Fruit fly (Drosophila melanogaster) whole organism, adult: ENCODE measurements around the gene CG14262.

ENCODE experiments used
- CG11617 ChIP-seq: fragments of 200-800 bp; sonication (Bioruptor generic); optimal IDR thresholded peaks from 2 replicates; lab custom pipeline; 2017; ENCODE audit warnings: mild to moderate bottlenecking, missing biosample characterization, missing genetic modification reagents, missing genetic modification characterization
- CG12768 ChIP-seq: fragments of 200-800 bp; sonication (Bioruptor generic); optimal IDR thresholded peaks from 2 replicates; lab custom pipeline; 2017; ENCODE audit warnings: missing biosample characterization, missing genetic modification characterization, mild to moderate bottlenecking, moderate library complexity, missing genetic modification reagents
- CG14711 ChIP-seq: fragments of 200-800 bp; sonication (Bioruptor generic); optimal IDR thresholded peaks from 2 replicates; lab custom pipeline; 2018; ENCODE audit warnings: missing biosample characterization, mild to moderate bottlenecking, missing genetic modification characterization, moderate library complexity
- CG1620 ChIP-seq: fragments of 200-800 bp; sonication (Bioruptor generic); optimal IDR thresholded peaks from 2 replicates; lab custom pipeline; 2016; ENCODE audit warnings: missing biosample characterization, missing genetic modification characterization
- CG33017 ChIP-seq: fragments of 200-800 bp; sonication (Bioruptor generic); optimal IDR thresholded peaks from 2 replicates; lab custom pipeline; 2018; ENCODE audit warnings: missing biosample characterization, mild to moderate bottlenecking, missing genetic modification characterization, moderate library complexity
- CG5204 ChIP-seq: fragments of 200-800 bp; sonication (Bioruptor generic); optimal IDR thresholded peaks from 2 replicates; lab custom pipeline; 2016; ENCODE audit warnings: missing biosample characterization, missing genetic modification characterization
- CG7045 ChIP-seq: fragments of 200-800 bp; sonication (Bioruptor generic); optimal IDR thresholded peaks from 2 replicates; lab custom pipeline; 2017; ENCODE audit warnings: missing biosample characterization, mild to moderate bottlenecking, missing genetic modification characterization
- CG7101 ChIP-seq: fragments of 200-800 bp; sonication (Bioruptor generic); optimal IDR thresholded peaks from 2 replicates; lab custom pipeline; 2018; ENCODE audit warnings: missing biosample characterization, mild to moderate bottlenecking, missing genetic modification characterization, moderate library complexity
- Clk ChIP-seq: fragments of 200-800 bp; sonication (Bioruptor generic); optimal IDR thresholded peaks from 2 replicates; lab custom pipeline; 2017; ENCODE audit warnings: missing biosample characterization, missing genetic modification characterization
- Crg-1 ChIP-seq: fragments of 200-800 bp; sonication (Bioruptor generic); optimal IDR thresholded peaks from 2 replicates; lab custom pipeline; 2016; ENCODE audit warnings: missing biosample characterization, missing genetic modification characterization
- Hr96 ChIP-seq: fragments of 200-800 bp; sonication (Bioruptor generic); optimal IDR thresholded peaks from 2 replicates; lab custom pipeline; 2016; ENCODE audit warnings: missing biosample characterization, missing genetic modification characterization
- Mnt ChIP-seq: fragments of 200-800 bp; sonication (Bioruptor generic); optimal IDR thresholded peaks from 2 replicates; lab custom pipeline; 2016; ENCODE audit warnings: missing biosample characterization, mild to moderate bottlenecking, missing genetic modification characterization
- bab1 ChIP-seq: fragments of 200-800 bp; sonication (Bioruptor generic); optimal IDR thresholded peaks from 3 replicates; lab custom pipeline; 2019; ENCODE audit warnings: missing biosample characterization, mild to moderate bottlenecking, missing genetic modification characterization, moderate library complexity
- cic ChIP-seq: fragments of 200-800 bp; sonication (Bioruptor generic); optimal IDR thresholded peaks from 2 replicates; lab custom pipeline; 2017; ENCODE audit warnings: missing biosample characterization, mild to moderate bottlenecking, missing genetic modification characterization, moderate library complexity
- cnc ChIP-seq, 2 experiments: fragments of >200 bp; optimal IDR thresholded peaks; 2 replicates each; lab custom pipeline; 2017
- kay ChIP-seq: fragments of 200-800 bp; sonication (Bioruptor generic); peaks from one replicate; lab custom pipeline; 2016; ENCODE audit warnings: missing biosample characterization, missing genetic modification characterization, borderline replicate concordance
- ovo ChIP-seq: fragments of 200-800 bp; sonication (Bioruptor generic); optimal IDR thresholded peaks from 2 replicates; lab custom pipeline; 2016; ENCODE audit warnings: missing biosample characterization, missing genetic modification characterization
- pad ChIP-seq: fragments of 200-800 bp; sonication (Bioruptor generic); optimal IDR thresholded peaks from 3 replicates; lab custom pipeline; 2017; ENCODE audit warnings: missing biosample characterization, missing genetic modification characterization, mild to moderate bottlenecking, moderate library complexity, missing genetic modification reagents
- tj ChIP-seq: fragments of 200-800 bp; sonication (Bioruptor generic); optimal IDR thresholded peaks from 3 replicates; lab custom pipeline; 2017; ENCODE audit warnings: missing biosample characterization, mild to moderate bottlenecking, missing genetic modification characterization, moderate library complexity
- toe ChIP-seq: fragments of 200-800 bp; sonication (Bioruptor generic); optimal IDR thresholded peaks from 2 replicates; lab custom pipeline; 2016; ENCODE audit warnings: missing biosample characterization, missing genetic modification characterization

CG14262 gene

DNA sequence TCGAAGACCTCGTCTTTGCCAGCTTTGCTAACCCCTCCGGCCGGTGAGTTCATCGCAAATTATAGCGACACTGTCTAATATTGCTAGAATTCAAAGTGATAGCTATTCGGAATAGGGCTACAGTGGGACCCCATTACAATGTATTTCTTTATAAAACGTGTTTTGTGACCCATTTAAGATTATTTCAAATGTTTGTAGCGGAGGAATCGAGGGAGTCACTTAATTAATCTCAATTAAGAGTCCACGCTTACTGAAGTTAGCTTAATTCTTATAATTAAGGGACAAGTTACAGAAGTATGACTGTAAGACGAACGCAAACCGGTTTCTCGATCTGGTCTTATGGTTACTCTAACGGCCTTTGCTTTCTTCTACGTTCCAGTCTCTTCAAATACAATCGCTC, 24.4 kb upstream of the CG14262 start:
- TF ChIP-seq CG7101 (peak; percentile 7), CG14711 (peak; percentile 1), kay (GFP tag; lab: Kevin White, UChicago) (no peak), CG33017 (tag; lab: Kevin White, UChicago) (peak; percentile 19)

DNA sequence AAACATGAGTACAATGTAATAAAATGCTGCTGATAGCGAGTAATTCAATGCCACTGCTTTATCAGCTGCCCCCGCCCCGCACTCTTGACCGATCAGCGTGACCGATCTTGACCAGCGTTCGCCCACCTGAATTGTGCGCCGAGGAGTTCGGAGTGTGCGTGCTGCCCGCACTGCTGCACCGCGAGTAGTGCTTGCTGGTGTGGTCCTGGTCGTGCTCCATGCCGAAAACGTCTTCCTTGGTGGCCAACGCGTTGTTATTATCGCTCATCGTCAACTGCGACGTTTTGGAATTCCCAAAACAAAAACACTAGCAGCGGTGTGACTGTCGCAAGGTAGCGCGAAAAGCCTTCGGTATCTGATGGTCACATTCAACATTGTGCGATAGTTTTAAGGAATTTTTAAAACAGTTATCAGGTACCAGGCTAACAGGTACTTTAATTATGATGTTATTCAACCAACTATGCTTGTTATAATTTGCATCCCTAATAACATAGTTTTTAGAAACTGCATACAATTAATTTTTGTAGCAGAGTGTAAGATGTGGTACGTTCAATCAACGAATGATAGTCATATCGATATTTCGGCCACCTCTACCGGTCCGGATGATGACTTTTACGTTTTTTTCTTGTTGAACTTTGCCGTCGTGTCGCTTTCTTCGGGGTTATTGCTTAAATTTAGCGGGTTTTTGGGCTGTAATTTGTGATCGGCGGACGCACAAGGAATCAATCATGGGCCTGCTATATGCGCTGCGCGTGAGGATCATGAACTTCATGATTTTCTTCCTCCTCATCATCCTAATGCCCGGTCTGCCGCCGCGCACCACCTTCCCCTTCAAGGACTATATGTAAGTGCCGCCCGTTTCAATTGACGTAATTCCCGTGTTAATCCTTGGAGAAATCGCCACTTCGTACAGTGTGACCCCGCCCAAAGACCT, 23.2 kb upstream of the CG14262 start, which contains the start of the genes bigmax and Hmu:
bigmax (minus strand) TSS at position 325 of the 934 bp plus-strand sequence.
Hmu (plus strand) TSS at position 568 of the 934 bp plus-strand sequence.
- TF ChIP-seq CG1620 (GFP tag; lab: Kevin White, UChicago) (peak; percentile 81), bab1 (GFP tag; lab: Kevin White, UChicago) (peak; percentile 80), pad (GFP tag; lab: Kevin White, UChicago) (peak; percentile 56), kay (GFP tag; lab: Kevin White, UChicago) (no peak), tj (GFP tag; lab: Kevin White, UChicago) (peak; percentile 96), CG7101 (peak; percentile 78), CG33017 (tag; lab: Kevin White, UChicago) (peak; percentile 50), CG14711 (peak; percentile 73), CG11617 (GFP tag; lab: Kevin White, UChicago) (peak; percentile 71), CG12768 (GFP tag; lab: Kevin White, UChicago) (peak; percentile 34), ovo (GFP tag; lab: Kevin White, UChicago) (no peak), cic (GFP tag; lab: Kevin White, UChicago) (peak; percentile 78), Mnt (GFP tag; lab: Kevin White, UChicago) (peak; percentile 83), toe (GFP tag; lab: Kevin White, UChicago) (peak; percentile 89), Clk (GFP tag; lab: Kevin White, UChicago) (peak; percentile 70), CG5204 (GFP tag; lab: Kevin White, UChicago) (peak; percentile 74), Crg-1 (GFP tag; lab: Kevin White, UChicago) (peak; percentile 71), cnc (optimal IDR thresholded peaks at IDR 0.05; lab: Kevin White, UChicago) (peak in 1 of 2 experiments; percentile 72), CG7045 (GFP tag; lab: Kevin White, UChicago) (peak; percentile 79), Hr96 (GFP tag; lab: Kevin White, UChicago) (peak; percentile 77)

DNA sequence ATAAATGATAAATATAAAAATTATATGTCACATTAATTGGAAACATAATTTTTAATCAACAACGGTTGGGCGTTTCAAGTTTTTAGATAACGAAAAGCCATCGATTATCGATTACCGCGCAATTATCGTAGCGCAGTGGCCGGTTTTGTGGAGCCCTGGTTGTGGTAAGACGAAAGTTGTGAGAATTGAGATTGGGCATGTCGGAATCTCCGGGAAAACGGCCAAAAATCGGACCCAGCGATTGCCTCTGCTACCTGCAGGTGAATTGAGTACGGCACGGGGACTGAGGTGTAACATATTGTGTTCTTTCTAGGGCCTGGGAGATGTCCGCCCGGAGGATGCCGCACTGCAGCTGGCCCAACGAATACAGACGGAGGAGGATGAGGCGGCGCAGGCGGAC, 18.4 kb upstream of the CG14262 start, which contains the start of gene CG3368:
CG3368 (plus strand) TSS at position 136 of the 400 bp plus-strand sequence.
- peak; percentile 54 for TF ChIP-seq Mnt (GFP tag; lab: Kevin White, UChicago)
- TF ChIP-seq CG14711: no peak
- no peak for TF ChIP-seq CG5204 (GFP tag; lab: Kevin White, UChicago)
- TF ChIP-seq CG33017 (tag; lab: Kevin White, UChicago): no peak

DNA sequence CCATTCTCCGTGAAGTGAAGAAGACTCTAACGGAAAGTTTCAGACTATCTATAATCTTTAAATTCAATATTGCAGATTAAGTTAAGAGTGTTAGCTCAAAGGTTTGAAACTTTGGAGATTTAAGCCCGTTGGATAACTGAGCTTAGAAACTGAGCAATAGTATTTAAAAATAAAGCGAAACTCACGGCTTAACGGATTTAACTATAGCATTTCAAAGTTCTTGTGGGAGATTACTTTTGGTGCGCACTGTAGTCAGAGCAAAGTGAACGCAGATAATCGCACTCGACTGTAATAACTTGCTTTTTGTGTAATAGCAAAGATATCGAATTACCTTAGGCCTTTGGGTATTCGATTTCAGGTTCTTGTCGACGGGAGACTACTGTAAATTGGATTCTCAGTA, 17.1 kb upstream of the CG14262 start, which contains the start of gene mrt:
mrt (minus strand) TSS at position 376 of the 400 bp plus-strand sequence.
- TF ChIP-seq CG7101 (peak; percentile 75), bab1 (GFP tag; lab: Kevin White, UChicago) (peak; percentile 74), pad (GFP tag; lab: Kevin White, UChicago) (peak; percentile 48), kay (GFP tag; lab: Kevin White, UChicago) (no peak), CG14711 (peak; percentile 72), Clk (GFP tag; lab: Kevin White, UChicago) (peak; percentile 59), CG5204 (GFP tag; lab: Kevin White, UChicago) (peak; percentile 84), CG33017 (tag; lab: Kevin White, UChicago) (peak; percentile 78), Mnt (GFP tag; lab: Kevin White, UChicago) (peak; percentile 21), tj (GFP tag; lab: Kevin White, UChicago) (peak; percentile 62), Crg-1 (GFP tag; lab: Kevin White, UChicago) (peak; percentile 41), Hr96 (GFP tag; lab: Kevin White, UChicago) (peak; percentile 70), toe (GFP tag; lab: Kevin White, UChicago) (peak; percentile 76), CG12768 (GFP tag; lab: Kevin White, UChicago) (peak; percentile 51), CG1620 (GFP tag; lab: Kevin White, UChicago) (peak; percentile 67), cnc (optimal IDR thresholded peaks at IDR 0.05; lab: Kevin White, UChicago) (no peak), ovo (GFP tag; lab: Kevin White, UChicago) (no peak), CG7045 (GFP tag; lab: Kevin White, UChicago) (peak; percentile 68), CG11617 (GFP tag; lab: Kevin White, UChicago) (peak; percentile 85), cic (GFP tag; lab: Kevin White, UChicago) (no peak)

DNA sequence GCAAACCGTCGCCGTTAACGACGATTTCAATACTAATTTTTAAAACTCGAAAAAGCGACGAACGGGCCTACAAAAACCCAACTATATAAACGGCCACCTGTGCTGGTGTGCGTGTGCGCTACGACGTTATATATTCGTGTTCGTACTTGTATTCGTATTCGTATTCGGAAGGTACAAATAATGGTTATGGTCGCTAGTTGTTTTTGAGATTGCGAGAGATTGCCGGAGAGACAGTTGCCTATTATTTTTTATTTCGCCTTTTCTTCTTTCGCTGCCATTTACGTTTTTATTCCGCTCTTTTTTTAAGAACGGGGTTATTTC, 16.5 kb upstream of the CG14262 start:
- no peak for TF ChIP-seq CG5204 (GFP tag; lab: Kevin White, UChicago)
- no peak for TF ChIP-seq tj (GFP tag; lab: Kevin White, UChicago)
- TF ChIP-seq CG11617 (GFP tag; lab: Kevin White, UChicago): no peak
- TF ChIP-seq CG33017 (tag; lab: Kevin White, UChicago): no peak
- peak; percentile 30 for TF ChIP-seq cic (GFP tag; lab: Kevin White, UChicago)
- peak; percentile 4 for TF ChIP-seq Hr96 (GFP tag; lab: Kevin White, UChicago)
- peak; percentile 16 for TF ChIP-seq Mnt (GFP tag; lab: Kevin White, UChicago)
- no peak for TF ChIP-seq bab1 (GFP tag; lab: Kevin White, UChicago)
- TF ChIP-seq Crg-1 (GFP tag; lab: Kevin White, UChicago): no peak
- TF ChIP-seq CG14711: no peak
